Fruit fly (Drosophila melanogaster) Kc167 (cell line): Measurements from ENCODE around the gene daed.

ENCODE experiments used
- Myc ChIP-seq: fragments of >200 bp; optimal IDR thresholded peaks from 2 replicates; lab custom pipeline; 2017; ENCODE audit warnings: missing external identifiers
- Sin3A ChIP-seq: fragments of >200 bp; optimal IDR thresholded peaks from 2 replicates; lab custom pipeline; 2018; ENCODE audit warnings: missing external identifiers
- h ChIP-seq: fragments of >200 bp; optimal IDR thresholded peaks from 3 replicates; lab custom pipeline; 2018; ENCODE audit warnings: missing external identifiers
- insv ChIP-seq: fragments of >200 bp; optimal IDR thresholded peaks from 3 replicates; lab custom pipeline; 2018; ENCODE audit warnings: missing external identifiers
- psq ChIP-seq: fragments of >200 bp; optimal IDR thresholded peaks from 2 replicates; lab custom pipeline; 2017; ENCODE audit warnings: missing external identifiers
- ttk ChIP-seq: sonication (Bioruptor generic); optimal IDR thresholded peaks from 2 replicates; lab custom pipeline; 2017; ENCODE audit warnings: missing external identifiers

dm6 chr2L:2173604-2174003 is 42.5 kb downstream of the daed start:
- TF ChIP-seq Sin3A (no peak), Myc (lab: Kevin White, UChicago) (no peak), h (lab: Kevin White, UChicago) (no peak), psq (lab: Kevin White, UChicago) (no peak), insv (no peak), ttk (lab: Kevin White, UChicago) (no peak)
